Worm (Caenorhabditis elegans): ENCODE results near the gene grl-9.

grl-9 gene

DNA sequence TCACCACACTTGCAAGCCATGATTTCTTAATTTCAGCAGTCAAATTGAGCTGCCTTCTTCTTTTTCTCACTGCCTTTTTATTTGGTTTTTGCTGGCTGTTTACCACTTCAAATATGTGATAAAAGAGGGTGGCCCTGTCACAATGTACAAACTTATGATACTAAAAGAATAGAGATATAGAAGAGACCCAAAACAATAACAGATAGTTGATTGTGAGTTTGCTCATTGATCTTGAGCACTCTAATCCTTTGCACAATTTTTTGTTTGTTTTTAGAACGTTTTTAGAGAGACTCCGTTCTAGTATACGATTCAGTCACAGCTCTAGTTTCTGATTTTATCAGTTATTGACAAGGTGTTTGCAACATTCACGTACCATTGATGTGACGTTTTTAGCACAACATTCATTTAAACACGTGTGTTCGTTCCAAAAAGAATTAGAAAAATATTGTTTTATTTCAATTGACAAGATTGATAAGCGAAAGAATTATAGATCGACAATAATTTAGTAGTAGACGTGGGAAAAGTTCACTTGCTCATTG, 39.6 kb downstream of the grl-9 start, which contains the start of gene mtl-1:
Gene mtl-1 (minus strand): TSS at position 51 of the 539 bp plus-strand sequence.
- TF ChIP-seq ham-2 (GFP tag; optimal IDR thresholded peaks at IDR 0.05) (no peak), M03D4.4 (tag; optimal IDR thresholded peaks at IDR 0.05) (no peak), elt-3 (tag; optimal IDR thresholded peaks at IDR 0.05) (no peak), mab-5 (tag; optimal IDR thresholded peaks at IDR 0.05) (no peak), mls-2 (tag; optimal IDR thresholded peaks at IDR 0.05) (no peak)

DNA sequence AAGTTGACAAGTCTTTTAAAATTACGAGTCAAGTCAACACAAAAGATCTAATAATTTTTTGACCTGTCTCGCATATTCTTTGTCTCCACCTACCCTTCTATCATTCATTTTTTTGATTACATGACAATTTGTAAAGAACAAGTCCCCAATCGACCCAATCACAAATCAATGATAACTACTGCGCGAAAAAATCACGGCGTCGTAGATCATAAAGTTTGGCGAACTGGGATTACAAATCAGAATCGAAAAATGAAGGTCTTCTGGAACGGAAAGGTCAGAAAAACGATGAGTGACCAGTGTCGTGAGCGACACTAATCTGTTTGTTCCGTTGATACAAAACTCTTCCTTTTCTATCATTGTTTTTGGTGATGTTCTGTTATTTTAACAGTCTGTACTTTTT, 41.4 kb downstream of the grl-9 start:
- no peak for TF ChIP-seq unc-39 (tag; optimal IDR thresholded peaks at IDR 0.05)

- no peak for TF ChIP-seq snpc-4 (tag; optimal IDR thresholded peaks at IDR 0.05)
- TF ChIP-seq nhr-2 (tag; optimal IDR thresholded peaks at IDR 0.05), result no peak
- no peak for TF ChIP-seq flh-1 (GFP tag; optimal IDR thresholded peaks at IDR 0.05)
- no peak for TF ChIP-seq zip-8 (tag; optimal IDR thresholded peaks at IDR 0.05)
- TF ChIP-seq ces-1 (GFP tag; optimal IDR thresholded peaks at IDR 0.05), result no peak
- no peak for TF ChIP-seq nhr-12 (tag; optimal IDR thresholded peaks at IDR 0.05)
- TF ChIP-seq cnd-1 (tag; optimal IDR thresholded peaks at IDR 0.05), result no peak
- TF ChIP-seq mls-2 (tag; optimal IDR thresholded peaks at IDR 0.05), result no peak
- no peak for TF ChIP-seq ceh-83 (GFP tag; optimal IDR thresholded peaks at IDR 0.05)
- TF ChIP-seq unc-62 (GFP tag; optimal IDR thresholded peaks at IDR 0.05), result no peak
- TF ChIP-seq sptf-1 (tag; optimal IDR thresholded peaks at IDR 0.05), result no peak
- no peak for TF ChIP-seq M03D4.4 (tag; optimal IDR thresholded peaks at IDR 0.05)
- TF ChIP-seq unc-120 (tag; optimal IDR thresholded peaks at IDR 0.05; ENCODE audit: poor library complexity, severe bottlenecking), result no peak
- TF ChIP-seq ceh-43 (GFP tag; optimal IDR thresholded peaks at IDR 0.05), result no peak
- no peak for TF ChIP-seq mep-1 (tag; optimal IDR thresholded peaks at IDR 0.05)
- TF ChIP-seq ceh-39 (tag; optimal IDR thresholded peaks at IDR 0.05), result no peak
Measured at ce11 chrV:6688392-6688791, 43.1 kb downstream of the grl-9 start, which contains the start of gene K11G9.5. K11G9.5 (minus strand) TSS chrV:6688492.

DNA sequence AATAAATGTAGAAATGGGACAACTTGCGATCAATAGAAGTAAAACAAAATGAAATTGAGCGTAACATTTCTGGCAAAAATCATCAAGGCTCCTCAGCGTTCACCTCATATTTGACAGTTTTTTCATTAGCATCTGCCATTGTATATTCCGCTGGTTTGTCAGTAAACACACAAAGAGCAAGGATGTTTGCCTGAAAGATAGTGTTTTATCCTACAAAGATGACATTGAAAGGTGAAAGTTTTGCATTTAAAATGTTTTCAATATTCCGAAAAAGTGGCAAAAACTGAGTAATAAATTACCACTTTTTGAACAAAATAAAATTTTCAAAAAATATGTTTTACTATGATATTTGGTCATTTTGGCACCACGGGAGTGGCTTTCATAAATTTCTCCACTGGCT, 45.5 kb downstream of the grl-9 start:
- no peak for TF ChIP-seq nhr-76 (tag; optimal IDR thresholded peaks at IDR 0.05)
- no peak for TF ChIP-seq mls-2 (tag; optimal IDR thresholded peaks at IDR 0.05)
- TF ChIP-seq zip-8 (tag; optimal IDR thresholded peaks at IDR 0.05), result no peak
- no peak for TF ChIP-seq sem-2 (GFP tag; optimal IDR thresholded peaks at IDR 0.05)
- no peak for TF ChIP-seq bed-3 (GFP tag; optimal IDR thresholded peaks at IDR 0.05)
- TF ChIP-seq unc-62 (GFP tag; optimal IDR thresholded peaks at IDR 0.05), result no peak
- no peak for TF ChIP-seq ceh-43 (GFP tag; optimal IDR thresholded peaks at IDR 0.05)
- TF ChIP-seq unc-120 (tag; optimal IDR thresholded peaks at IDR 0.05; ENCODE audit: poor library complexity, severe bottlenecking), result no peak
- no peak for TF ChIP-seq elt-3 (tag; optimal IDR thresholded peaks at IDR 0.05)
- no peak for TF ChIP-seq pha-4 (tag; optimal IDR thresholded peaks at IDR 0.05)
- no peak for TF ChIP-seq M03D4.4 (tag; optimal IDR thresholded peaks at IDR 0.05)
- TF ChIP-seq ham-2 (GFP tag; optimal IDR thresholded peaks at IDR 0.05), result no peak
- no peak for TF ChIP-seq tbx-8 (GFP tag; optimal IDR thresholded peaks at IDR 0.05)
- no peak for TF ChIP-seq cnd-1 (tag; optimal IDR thresholded peaks at IDR 0.05)
- no peak for TF ChIP-seq mep-1 (tag; optimal IDR thresholded peaks at IDR 0.05)
- TF ChIP-seq nhr-2 (tag; optimal IDR thresholded peaks at IDR 0.05), result no peak
- TF ChIP-seq lin-13 (tag; optimal IDR thresholded peaks at IDR 0.05), result no peak
- TF ChIP-seq lsy-2 (tag; optimal IDR thresholded peaks at IDR 0.05), result no peak

DNA sequence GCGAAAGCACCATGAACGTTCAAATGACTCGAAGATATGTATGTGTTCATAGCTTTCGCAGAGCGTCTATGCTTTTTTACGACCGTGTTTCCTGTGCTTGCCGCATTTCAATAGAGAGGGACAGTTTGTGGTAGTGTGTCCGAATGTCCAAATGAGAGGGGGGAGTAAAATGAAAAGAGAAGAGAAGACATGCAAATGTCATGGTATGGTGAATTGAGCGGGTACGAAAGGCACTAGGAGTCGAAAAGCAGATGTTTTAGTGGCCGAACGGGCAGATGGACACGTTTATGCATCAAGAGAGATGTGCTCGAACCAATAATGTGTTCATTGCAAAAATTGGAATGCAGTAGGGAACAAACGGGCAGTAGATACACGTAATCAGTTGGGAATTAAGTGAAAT, 46.0 kb downstream of the grl-9 start:
- TF ChIP-seq lin-32 (GFP tag; optimal IDR thresholded peaks at IDR 0.05), result peak; percentile 60
- no peak for TF ChIP-seq nhr-28 (tag; optimal IDR thresholded peaks at IDR 0.05)
- TF ChIP-seq ces-1 (GFP tag; optimal IDR thresholded peaks at IDR 0.05), result no peak
- peak; percentile 59 for TF ChIP-seq nhr-2 (tag; optimal IDR thresholded peaks at IDR 0.05)
- TF ChIP-seq unc-120 (tag; optimal IDR thresholded peaks at IDR 0.05; ENCODE audit: poor library complexity, severe bottlenecking), result no peak
- peak; percentile 20 for TF ChIP-seq cnd-1 (tag; optimal IDR thresholded peaks at IDR 0.05)
- no peak for TF ChIP-seq mep-1 (tag; optimal IDR thresholded peaks at IDR 0.05)

ce11 chrV:6684541-6684940, 47.0 kb downstream of the grl-9 start:
- TF ChIP-seq pha-4 (tag; optimal IDR thresholded peaks at IDR 0.05), result no peak
- no peak for TF ChIP-seq elt-1 (tag; optimal IDR thresholded peaks at IDR 0.05; ENCODE audit: borderline replicate concordance, insufficient read depth)
- no peak for TF ChIP-seq nhr-76 (tag; optimal IDR thresholded peaks at IDR 0.05)
- peak; percentile 98 for TF ChIP-seq lin-32 (GFP tag; optimal IDR thresholded peaks at IDR 0.05)
- TF ChIP-seq bed-3 (GFP tag; optimal IDR thresholded peaks at IDR 0.05), result no peak
- peak; percentile 36 for TF ChIP-seq sptf-1 (tag; optimal IDR thresholded peaks at IDR 0.05)
- TF ChIP-seq cnd-1 (tag; optimal IDR thresholded peaks at IDR 0.05), result peak; percentile 76
- TF ChIP-seq flh-1 (GFP tag; optimal IDR thresholded peaks at IDR 0.05), result no peak
- TF ChIP-seq ces-1 (GFP tag; optimal IDR thresholded peaks at IDR 0.05), result peak; percentile 72
- no peak for TF ChIP-seq drap-1 (GFP tag; optimal IDR thresholded peaks at IDR 0.05)
- TF ChIP-seq lin-13 (tag; optimal IDR thresholded peaks at IDR 0.05), result no peak
- TF ChIP-seq unc-120 (tag; optimal IDR thresholded peaks at IDR 0.05; ENCODE audit: poor library complexity, severe bottlenecking), result no peak
- TF ChIP-seq ham-2 (GFP tag; optimal IDR thresholded peaks at IDR 0.05), result no peak
- no peak for TF ChIP-seq lsy-2 (tag; optimal IDR thresholded peaks at IDR 0.05)
- TF ChIP-seq mab-5 (tag; optimal IDR thresholded peaks at IDR 0.05), result no peak
- TF ChIP-seq nhr-2 (tag; optimal IDR thresholded peaks at IDR 0.05), result peak; percentile 100
- TF ChIP-seq ceh-39 (tag; optimal IDR thresholded peaks at IDR 0.05), result no peak
- TF ChIP-seq ceh-43 (GFP tag; optimal IDR thresholded peaks at IDR 0.05), result peak; percentile 78
- no peak for TF ChIP-seq hlh-1 (tag; optimal IDR thresholded peaks at IDR 0.05)
- TF ChIP-seq ztf-11 (tag; optimal IDR thresholded peaks at IDR 0.05), result peak; percentile 28
- peak; percentile 80 for TF ChIP-seq mls-2 (tag; optimal IDR thresholded peaks at IDR 0.05)
- no peak for TF ChIP-seq nhr-12 (tag; optimal IDR thresholded peaks at IDR 0.05)
- no peak for TF ChIP-seq nhr-237 (tag; optimal IDR thresholded peaks at IDR 0.05)
- no peak for TF ChIP-seq unc-62 (GFP tag; optimal IDR thresholded peaks at IDR 0.05)
- TF ChIP-seq zip-8 (tag; optimal IDR thresholded peaks at IDR 0.05), result no peak
- TF ChIP-seq tbx-8 (GFP tag; optimal IDR thresholded peaks at IDR 0.05), result no peak
- no peak for TF ChIP-seq sem-2 (GFP tag; optimal IDR thresholded peaks at IDR 0.05)
- no peak for TF ChIP-seq blmp-1 (tag; optimal IDR thresholded peaks at IDR 0.05)

Data from whole organism, mixed stage, embryonic.